Fruit fly (Drosophila melanogaster) whole organism, embryonic: ENCODE data around the gene VhaAC39-1.

Experiments
- Atf3 ChIP-seq: fragments of 200-800 bp; sonication (Bioruptor generic); optimal IDR thresholded peaks from 3 replicates; lab custom pipeline; 2016; ENCODE audit warnings: missing biosample characterization, missing genetic modification characterization
- Atf6 ChIP-seq: fragments of 200-800 bp; sonication (Bioruptor generic); IDR thresholded peaks from 2 replicates; pipeline ENCODE4 v1.3.6; 2022; ENCODE audit warnings: missing biosample characterization, missing genetic modification characterization
- C15 ChIP-seq: fragments of 200-800 bp; sonication (Bioruptor generic); IDR thresholded peaks from 3 replicates; pipeline ENCODE4 v1.3.6; 2022; ENCODE audit warnings: missing biosample characterization, missing genetic modification characterization
- CG10462 ChIP-seq: fragments of 200-800 bp; sonication (Bioruptor generic); optimal IDR thresholded peaks from 2 replicates; lab custom pipeline; 2016; ENCODE audit warnings: missing biosample characterization, missing genetic modification characterization
- CG10959 ChIP-seq: fragments of 200-800 bp; sonication (Bioruptor generic); IDR thresholded peaks from 2 replicates; pipeline ENCODE4 v1.3.6; 2022; ENCODE audit warnings: missing biosample characterization, missing genetic modification characterization
- CG11093 ChIP-seq: fragments of 200-800 bp; sonication (Bioruptor generic); IDR thresholded peaks from 3 replicates; pipeline ENCODE4 v1.3.6; 2022; ENCODE audit warnings: missing biosample characterization, missing genetic modification characterization
- CG12219 ChIP-seq: fragments of 200-800 bp; sonication (Bioruptor generic); optimal IDR thresholded peaks from 3 replicates; lab custom pipeline; 2018; ENCODE audit warnings: missing biosample characterization, mild to moderate bottlenecking, missing genetic modification characterization
- CG14050 ChIP-seq: fragments of 200-800 bp; sonication (Bioruptor generic); IDR thresholded peaks from 3 replicates; pipeline ENCODE4 v1.3.6; 2022; ENCODE audit warnings: missing biosample characterization, missing genetic modification characterization
- CG1529 ChIP-seq: fragments of 200-800 bp; sonication (Bioruptor generic); optimal IDR thresholded peaks from 3 replicates; lab custom pipeline; 2018; ENCODE audit warnings: missing biosample characterization, missing genetic modification characterization
- CG1603 ChIP-seq: fragments of 200-800 bp; sonication (Bioruptor generic); optimal IDR thresholded peaks from 2 replicates; lab custom pipeline; 2019; ENCODE audit warnings: missing biosample characterization, mild to moderate bottlenecking, missing genetic modification characterization, moderate library complexity
- CG18476 ChIP-seq: fragments of 200-800 bp; sonication (Bioruptor generic); optimal IDR thresholded peaks from 2 replicates; lab custom pipeline; 2016; ENCODE audit warnings: missing biosample characterization, mild to moderate bottlenecking, missing genetic modification characterization
- CG2120 ChIP-seq: fragments of 200-800 bp; sonication (Bioruptor generic); optimal IDR thresholded peaks from 3 replicates; lab custom pipeline; 2016; ENCODE audit warnings: missing biosample characterization, missing genetic modification characterization
- CG2129 ChIP-seq: fragments of 200-800 bp; sonication (Bioruptor generic); IDR thresholded peaks from 2 replicates; pipeline ENCODE4 v1.3.6; 2022; ENCODE audit warnings: missing biosample characterization, missing genetic modification characterization; ENCODE audit not compliant: partially characterized antibody
- CG2875 ChIP-seq: fragments of 200-800 bp; sonication (Bioruptor generic); optimal IDR thresholded peaks from 2 replicates; lab custom pipeline; 2017; ENCODE audit warnings: missing biosample characterization, mild to moderate bottlenecking, missing genetic modification characterization, missing genetic modification reagents
- CG30020 ChIP-seq: fragments of 200-800 bp; optimal IDR thresholded peaks from 2 replicates; lab custom pipeline; 2019; ENCODE audit warnings: missing biosample characterization, mild to moderate bottlenecking, missing genetic modification characterization, moderate library complexity
- CG7963 ChIP-seq: fragments of 200-800 bp; sonication (Bioruptor generic); IDR thresholded peaks from 3 replicates; pipeline ENCODE4 v1.3.6; 2022; ENCODE audit warnings: missing biosample characterization, missing genetic modification characterization; ENCODE audit not compliant: partially characterized antibody
- D19B ChIP-seq: fragments of 200-800 bp; sonication (Bioruptor generic); optimal IDR thresholded peaks from 2 replicates; lab custom pipeline; 2017; ENCODE audit warnings: missing biosample characterization, mild to moderate bottlenecking, missing genetic modification characterization
- Deaf1 ChIP-seq: fragments of 200-800 bp; optimal IDR thresholded peaks from 3 replicates; lab custom pipeline; 2019; ENCODE audit warnings: missing biosample characterization, mild to moderate bottlenecking, missing genetic modification characterization, moderate library complexity
- Fer3 ChIP-seq: fragments of 200-800 bp; sonication (Bioruptor generic); optimal IDR thresholded peaks from 2 replicates; lab custom pipeline; 2018; ENCODE audit warnings: missing biosample characterization, mild to moderate bottlenecking, missing genetic modification characterization, moderate library complexity
- Hey ChIP-seq: fragments of 200-800 bp; sonication (Bioruptor generic); optimal IDR thresholded peaks from 3 replicates; lab custom pipeline; 2018; ENCODE audit warnings: missing biosample characterization, mild to moderate bottlenecking, missing genetic modification characterization
- Hmr ChIP-seq: fragments of 200-800 bp; sonication (Bioruptor generic); optimal IDR thresholded peaks from 3 replicates; lab custom pipeline; 2017; ENCODE audit warnings: mild to moderate bottlenecking, missing biosample characterization, missing genetic modification reagents, missing genetic modification characterization
- Hr3 ChIP-seq: fragments of 200-800 bp; sonication (Bioruptor generic); optimal IDR thresholded peaks from 3 replicates; lab custom pipeline; 2016; ENCODE audit warnings: missing biosample characterization, missing genetic modification characterization
- Lim3 ChIP-seq: fragments of 200-800 bp; sonication (Bioruptor generic); IDR thresholded peaks from 2 replicates; pipeline ENCODE4 v1.3.6; 2022; ENCODE audit warnings: missing biosample characterization, missing genetic modification characterization
- Side ChIP-seq: fragments of 200-800 bp; sonication (Bioruptor generic); optimal IDR thresholded peaks from 2 replicates; lab custom pipeline; 2016; ENCODE audit warnings: missing biosample characterization, missing genetic modification characterization
- Sry-β ChIP-seq: fragments of 200-800 bp; sonication (Bioruptor generic); optimal IDR thresholded peaks from 2 replicates; lab custom pipeline; 2018; ENCODE audit warnings: missing biosample characterization, mild to moderate bottlenecking, missing genetic modification characterization, moderate library complexity
- Xrp1 ChIP-seq: fragments of 200-800 bp; sonication (Bioruptor generic); IDR thresholded peaks from 2 replicates; pipeline ENCODE4 v1.3.6; 2022; ENCODE audit warnings: missing biosample characterization, missing genetic modification characterization
- ap ChIP-seq: fragments of 200-800 bp; sonication (Bioruptor generic); IDR thresholded peaks from 2 replicates; pipeline ENCODE4 v1.3.6; 2022; ENCODE audit warnings: missing biosample characterization, missing genetic modification characterization
- bigmax ChIP-seq: fragments of 200-800 bp; sonication (Bioruptor generic); optimal IDR thresholded peaks from 2 replicates; lab custom pipeline; 2018; ENCODE audit warnings: missing biosample characterization, mild to moderate bottlenecking, missing genetic modification characterization
- crc ChIP-seq: fragments of 200-800 bp; sonication (Bioruptor generic); optimal IDR thresholded peaks from 2 replicates; lab custom pipeline; 2016; ENCODE audit warnings: missing biosample characterization, missing genetic modification characterization
- cwo ChIP-seq: fragments of 200-800 bp; sonication (Bioruptor generic); optimal IDR thresholded peaks from 3 replicates; lab custom pipeline; 2017; ENCODE audit warnings: missing biosample characterization, missing genetic modification characterization, mild to moderate bottlenecking, moderate library complexity, missing genetic modification reagents
- da ChIP-seq: fragments of 200-800 bp; sonication (Bioruptor generic); optimal IDR thresholded peaks from 2 replicates; lab custom pipeline; 2016; ENCODE audit warnings: missing biosample characterization, missing genetic modification characterization
- disco-r ChIP-seq: fragments of 200-800 bp; sonication (Bioruptor generic); optimal IDR thresholded peaks from 2 replicates; lab custom pipeline; 2016; ENCODE audit warnings: missing biosample characterization, missing genetic modification characterization
- dmrt99B ChIP-seq: fragments of 200-800 bp; sonication (Bioruptor generic); optimal IDR thresholded peaks from 2 replicates; lab custom pipeline; 2018; ENCODE audit warnings: missing biosample characterization, mild to moderate bottlenecking, missing genetic modification characterization, moderate library complexity
- esg ChIP-seq: fragments of 200-800 bp; sonication (Bioruptor generic); conservative IDR thresholded peaks from 2 replicates; pipeline ENCODE4 v1.3.6; 2022; ENCODE audit warnings: missing biosample characterization, missing genetic modification characterization
- eve ChIP-seq, 2 experiments: fragments of >200 bp; optimal IDR thresholded peaks; 2 replicates each; lab custom pipeline; 2017; ENCODE audit warnings: missing biosample characterization in 2 of 2, missing genetic modification characterization in 2 of 2
- gfzf ChIP-seq: fragments of 200-800 bp; sonication (Bioruptor generic); optimal IDR thresholded peaks from 2 replicates; lab custom pipeline; 2016; ENCODE audit warnings: missing biosample characterization, mild to moderate bottlenecking, missing genetic modification characterization, moderate library complexity
- grn ChIP-seq: fragments of 200-800 bp; sonication (Bioruptor generic); optimal IDR thresholded peaks from 3 replicates; lab custom pipeline; 2017; ENCODE audit warnings: missing biosample characterization, missing genetic modification characterization
- gsb ChIP-seq: fragments of 200-800 bp; sonication (Bioruptor generic); IDR thresholded peaks from 2 replicates; pipeline ENCODE4 v1.3.6; 2022; ENCODE audit warnings: missing biosample characterization, missing genetic modification characterization
- klu ChIP-seq: fragments of 200-800 bp; sonication (Bioruptor generic); IDR thresholded peaks from 2 replicates; pipeline ENCODE4 v1.3.6; 2022; ENCODE audit warnings: missing biosample characterization, missing genetic modification characterization
- nau ChIP-seq: fragments of 200-800 bp; sonication (Bioruptor generic); optimal IDR thresholded peaks from 3 replicates; lab custom pipeline; 2017; ENCODE audit warnings: missing biosample characterization, mild to moderate bottlenecking, missing genetic modification characterization, missing genetic modification reagents
- pan ChIP-seq, 4 experiments: fragments of >200 bp in 3 of 4; fragments of 200-800 bp in 1 of 4; sonication (Bioruptor generic) in 1 of 4; optimal IDR thresholded peaks in 3 of 4; IDR thresholded peaks in 1 of 4; 2 replicates each; pipeline versions ENCODE4 v1.3.6 to Lab custom; 2017 to 2022; ENCODE audit warnings: missing biosample characterization in 2 of 4, missing genetic modification characterization in 2 of 4, mixed read lengths in 1 of 4
- pfk ChIP-seq: fragments of 200-800 bp; sonication (Bioruptor generic); optimal IDR thresholded peaks from 2 replicates; lab custom pipeline; 2018; ENCODE audit warnings: missing biosample characterization, mild to moderate bottlenecking, missing genetic modification characterization, moderate library complexity
- pita ChIP-seq: fragments of 200-800 bp; sonication (Bioruptor generic); optimal IDR thresholded peaks from 2 replicates; lab custom pipeline; 2017; ENCODE audit warnings: missing biosample characterization, mild to moderate bottlenecking, missing genetic modification characterization
- shn ChIP-seq: fragments of 200-800 bp; sonication (Bioruptor generic); optimal IDR thresholded peaks from 3 replicates; lab custom pipeline; 2016; ENCODE audit warnings: missing biosample characterization, missing genetic modification characterization
- sim ChIP-seq: fragments of 200-800 bp; sonication (Bioruptor generic); IDR thresholded peaks from 2 replicates; pipeline ENCODE4 v1.3.6; 2022; ENCODE audit warnings: missing biosample characterization, missing genetic modification characterization
- sima ChIP-seq: fragments of 200-800 bp; sonication (Bioruptor generic); optimal IDR thresholded peaks from 2 replicates; lab custom pipeline; 2016; ENCODE audit warnings: missing biosample characterization, missing genetic modification characterization
- slbo ChIP-seq: fragments of 200-800 bp; sonication (Bioruptor generic); IDR thresholded peaks from 2 replicates; pipeline ENCODE4 v1.3.6; 2022; ENCODE audit warnings: missing biosample characterization, missing genetic modification characterization
- sob ChIP-seq: fragments of 200-800 bp; sonication (Bioruptor generic); IDR thresholded peaks from 2 replicates; pipeline ENCODE4 v1.3.6; 2022; ENCODE audit warnings: missing biosample characterization, missing genetic modification characterization
- vnd ChIP-seq: fragments of 200-800 bp; sonication (Bioruptor generic); IDR thresholded peaks from 3 replicates; pipeline ENCODE4 v1.3.6; 2022; ENCODE audit warnings: missing biosample characterization, missing genetic modification characterization; ENCODE audit not compliant: partially characterized antibody
- zf30C ChIP-seq: fragments of 200-800 bp; sonication (Bioruptor generic); optimal IDR thresholded peaks from 3 replicates; lab custom pipeline; 2018; ENCODE audit warnings: missing biosample characterization, mild to moderate bottlenecking, missing genetic modification characterization

The VhaAC39-1 gene

DNA sequence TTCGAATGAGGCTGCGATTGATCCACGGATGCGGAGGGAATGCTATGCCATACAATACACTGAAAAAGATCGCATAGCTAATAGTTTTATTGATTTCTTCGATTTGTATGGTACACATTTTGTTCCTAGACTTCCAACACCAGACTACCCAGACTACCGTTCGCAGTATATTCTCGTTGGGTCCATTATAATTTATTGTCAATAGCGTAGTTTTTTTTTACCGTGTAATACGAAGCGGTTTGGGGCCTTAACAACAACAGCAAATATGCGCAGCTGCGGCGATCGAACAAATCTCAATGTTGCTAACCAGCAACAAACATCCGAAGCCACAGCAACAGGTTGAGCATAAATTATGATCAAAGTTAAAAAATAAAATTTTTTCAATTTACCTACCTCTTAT is 41.9 kb upstream of the VhaAC39-1 start (continued):
- TF ChIP-seq zf30C (GFP tag; lab: Kevin White, UChicago) (peak; percentile 72), gsb (peak; percentile 63), gfzf (GFP tag; lab: Kevin White, UChicago) (no peak), CG12219 (GFP tag; lab: Kevin White, UChicago) (peak; percentile 82), CG2875 (GFP tag; lab: Kevin White, UChicago) (peak; percentile 72), CG2129 (GFP tag; lab: Robert Waterston, UW) (no peak), da (GFP tag; lab: Kevin White, UChicago) (peak; percentile 56), CG11093 (GFP tag; lab: Robert Waterston, UW) (peak; percentile 58; the same call in 2 of the 3 replicates), slbo (GFP tag; lab: Robert Waterston, UW) (peak; percentile 81), ap (GFP tag; lab: Robert Waterston, UW) (peak; percentile 63), C15 (GFP tag; lab: Robert Waterston, UW) (no peak), nau (GFP tag; lab: Kevin White, UChicago) (peak; percentile 53), bigmax (GFP tag; lab: Kevin White, UChicago) (no peak), CG1603 (tag; lab: Kevin White, UChicago) (peak; percentile 80), CG10959 (GFP tag; lab: Robert Waterston, UW) (peak; percentile 53), CG30020 (no peak), disco-r (peak; percentile 68), CG7963 (no peak), Atf6 (GFP tag; lab: Robert Waterston, UW) (peak; percentile 77), vnd (no peak), Hmr (GFP tag; lab: Kevin White, UChicago) (peak; percentile 67), crc (GFP tag; lab: Kevin White, UChicago) (peak; percentile 0), CG10462 (GFP tag; lab: Kevin White, UChicago) (peak; percentile 40), shn (GFP tag; lab: Kevin White, UChicago) (peak; percentile 81), grn (GFP tag; lab: Kevin White, UChicago) (peak; percentile 5), Hey (tag; lab: Kevin White, UChicago) (peak; percentile 19), cwo (GFP tag; lab: Kevin White, UChicago) (peak; percentile 62), CG2120 (peak; percentile 82), Atf3 (GFP tag; lab: Kevin White, UChicago) (peak; percentile 59), sob (peak; percentile 76), pfk (GFP tag; lab: Kevin White, UChicago) (no peak), sim (GFP tag; lab: Robert Waterston, UW) (peak; percentile 71), D19B (GFP tag; lab: Kevin White, UChicago) (peak; percentile 45), esg (GFP tag; lab: Robert Waterston, UW) (peak; percentile 43; the same call in 1 of the 2 replicates), Sry-β (GFP tag; lab: Kevin White, UChicago) (peak; percentile 4), Xrp1 (peak; percentile 80), dmrt99B (tag; lab: Kevin White, UChicago) (peak; percentile 85), Lim3 (peak; percentile 34; the same call in 1 of the 2 replicates), eve (GFP tag; optimal IDR thresholded peaks at IDR 0.05; lab: Kevin White, UChicago) (peak in 1 of 2 experiments; percentile 92), klu (GFP tag; lab: Robert Waterston, UW) (peak; percentile 49; the same call in 1 of the 2 replicates), pan (optimal IDR thresholded peaks at IDR 0.05; lab: Kevin White, UChicago) (no peak), pan (GFP tag; optimal IDR thresholded peaks at IDR 0.05 in 1 of 2, IDR thresholded peaks at IDR 0.05 in 1 of 2) (peak in 1 of 2 experiments; percentile 80), pita (GFP tag; lab: Kevin White, UChicago) (no peak), CG18476 (peak; percentile 63), Fer3 (peak; percentile 77), sima (GFP tag; lab: Kevin White, UChicago) (no peak), Side (GFP tag; lab: Kevin White, UChicago) (peak; percentile 82), CG1529 (peak; percentile 69), CG14050 (peak; percentile 44; the same call in 1 of the 3 replicates), Deaf1 (tag; lab: Kevin White, UChicago) (peak; percentile 25), Hr3 (GFP tag; lab: Kevin White, UChicago) (peak; percentile 60)
